Worm (Caenorhabditis elegans): Measurements from ENCODE around the gene Y47D3B.3.
A peak's percentile ranks its signal among the peaks of the same experiment; 100 is the strongest.

Gene Y47D3B.3

ce11 chrIII:11444796-11445386 lies 47.3 kb downstream of the Y47D3B.3 start (continued):
- TF ChIP-seq lin-39 (tag; optimal IDR thresholded peaks at IDR 0.05) (no peak), lsy-2 (tag; optimal IDR thresholded peaks at IDR 0.05) (peak; percentile 36 to 45), mab-9 (GFP tag; IDR thresholded peaks at IDR 0.05) (no peak)

ce11 chrIII:11446826-11447225 lies 49.2 kb downstream of the Y47D3B.3 start:
- TF ChIP-seq ceh-8 (GFP tag; optimal IDR thresholded peaks at IDR 0.05) (no peak), efl-1 (optimal IDR thresholded peaks at IDR 0.05) (no peak), efl-1 (GFP tag; optimal IDR thresholded peaks at IDR 0.05 in 1 of 2) (peak in 1 of 2 experiments; percentile 11), nhr-77 (tag; optimal IDR thresholded peaks at IDR 0.05) (no peak)

ce11 chrIII:11448330-11448729 lies 50.7 kb downstream of the Y47D3B.3 start:
- TF ChIP-seq blmp-1 (tag; optimal IDR thresholded peaks at IDR 0.05), result peak; percentile 54
- no peak for TF ChIP-seq egl-13 (tag; optimal IDR thresholded peaks at IDR 0.05)

- TF ChIP-seq C34B4.2 (tag; optimal IDR thresholded peaks at IDR 0.05), result no peak
- TF ChIP-seq blmp-1 (tag; optimal IDR thresholded peaks at IDR 0.05), result peak; percentile 45
- no peak for TF ChIP-seq mdl-1 (tag; optimal IDR thresholded peaks at IDR 0.05)
- no peak for TF ChIP-seq nhr-76 (tag; optimal IDR thresholded peaks at IDR 0.05)
- no peak for TF ChIP-seq C16A3.4 (tag; optimal IDR thresholded peaks at IDR 0.05)
- TF ChIP-seq nhr-85 (tag), result peak; percentile 59
- no peak for TF ChIP-seq nhr-11 (tag; optimal IDR thresholded peaks at IDR 0.05)
- no peak for TF ChIP-seq vab-15 (tag; optimal IDR thresholded peaks at IDR 0.05)
- TF ChIP-seq nhr-28 (tag; optimal IDR thresholded peaks at IDR 0.05), result no peak
- no peak for TF ChIP-seq nhr-84 (tag; optimal IDR thresholded peaks at IDR 0.05)
- TF ChIP-seq egl-27 (tag; optimal IDR thresholded peaks at IDR 0.05), result no peak
- peak; percentile 15 for TF ChIP-seq dsc-1 (tag; optimal IDR thresholded peaks at IDR 0.05)
- TF ChIP-seq nhr-237 (tag; optimal IDR thresholded peaks at IDR 0.05), result no peak
- no peak for TF ChIP-seq nhr-77 (tag; optimal IDR thresholded peaks at IDR 0.05)
- TF ChIP-seq lin-35 (GFP tag; optimal IDR thresholded peaks at IDR 0.05), result no peak
- TF ChIP-seq unc-130 (tag; optimal IDR thresholded peaks at IDR 0.05), result no peak
- no peak for TF ChIP-seq swsn-7 (tag; optimal IDR thresholded peaks at IDR 0.05)
- no peak for TF ChIP-seq jun-1 (tag; optimal IDR thresholded peaks at IDR 0.05)
- no peak for TF ChIP-seq C04F5.9 (tag; optimal IDR thresholded peaks at IDR 0.05)
- no peak for TF ChIP-seq snu-23 (GFP tag; optimal IDR thresholded peaks at IDR 0.05)
- TF ChIP-seq ceh-90 (tag; optimal IDR thresholded peaks at IDR 0.05), result no peak
- no peak for TF ChIP-seq unc-98 (GFP tag; IDR thresholded peaks at IDR 0.05)
- TF ChIP-seq fos-1 (tag; optimal IDR thresholded peaks at IDR 0.05), result no peak
- TF ChIP-seq efl-1 (optimal IDR thresholded peaks at IDR 0.05), result no peak
- TF ChIP-seq efl-1 (GFP tag; optimal IDR thresholded peaks at IDR 0.05 in 1 of 2), result no peak
- TF ChIP-seq efl-3 (GFP tag; optimal IDR thresholded peaks at IDR 0.05), result no peak
- TF ChIP-seq lin-15B (tag; optimal IDR thresholded peaks at IDR 0.05), result no peak
- TF ChIP-seq lin-14 (GFP tag; optimal IDR thresholded peaks at IDR 0.05), result peak; percentile 44
- no peak for TF ChIP-seq nhr-90 (tag; optimal IDR thresholded peaks at IDR 0.05; ENCODE audit: poor library complexity)
- no peak for TF ChIP-seq fkh-8 (tag; optimal IDR thresholded peaks at IDR 0.05)
- no peak for TF ChIP-seq ceh-8 (GFP tag; optimal IDR thresholded peaks at IDR 0.05)
- TF ChIP-seq irx-1 (tag; optimal IDR thresholded peaks at IDR 0.05), result no peak
- TF ChIP-seq grh-1 (GFP tag; IDR thresholded peaks at IDR 0.05), result no peak
- TF ChIP-seq sup-37 (GFP tag; optimal IDR thresholded peaks at IDR 0.05), result no peak
Observed at ce11 chrIII:11451380-11451779, 53.8 kb downstream of the Y47D3B.3 start.

Measured in whole organism, L1 larva.